Fruit fly (Drosophila melanogaster) whole organism, embryonic: ENCODE results near the gene Ir21a.

Experiments
- Atf-2 ChIP-seq: fragments of 200-800 bp; sonication (Bioruptor generic); optimal IDR thresholded peaks from 2 replicates; lab custom pipeline; 2016; ENCODE audit warnings: missing biosample characterization, missing genetic modification characterization
- Bgb ChIP-seq: fragments of 200-800 bp; sonication (Bioruptor generic); IDR thresholded peaks from 2 replicates; pipeline ENCODE4 v1.3.6; 2022; ENCODE audit warnings: missing biosample characterization, missing genetic modification characterization; ENCODE audit not compliant: partially characterized antibody
- CG10147 ChIP-seq: fragments of 200-800 bp; sonication (Bioruptor generic); optimal IDR thresholded peaks from 2 replicates; lab custom pipeline; 2019; ENCODE audit warnings: missing biosample characterization, mild to moderate bottlenecking, missing genetic modification characterization, moderate library complexity
- CG11247 ChIP-seq: fragments of 200-800 bp; sonication (Bioruptor generic); IDR thresholded peaks from 2 replicates; pipeline ENCODE4 v1.3.6; 2022; ENCODE audit warnings: missing biosample characterization, missing genetic modification characterization
- CG12744 ChIP-seq: fragments of 200-800 bp; sonication (Bioruptor generic); optimal IDR thresholded peaks from 2 replicates; lab custom pipeline; 2016; ENCODE audit warnings: missing biosample characterization, missing genetic modification characterization
- CG13624 ChIP-seq: fragments of 200-800 bp; sonication (Bioruptor generic); optimal IDR thresholded peaks from 2 replicates; lab custom pipeline; 2016; ENCODE audit warnings: missing biosample characterization, missing genetic modification characterization
- CG15601 ChIP-seq: fragments of 200-800 bp; sonication (Bioruptor generic); optimal IDR thresholded peaks from 3 replicates; lab custom pipeline; 2019; ENCODE audit warnings: missing biosample characterization, mild to moderate bottlenecking, missing genetic modification characterization, moderate library complexity
- CG17359 ChIP-seq: fragments of 200-800 bp; sonication (Bioruptor generic); optimal IDR thresholded peaks from 3 replicates; lab custom pipeline; 2018; ENCODE audit warnings: missing biosample characterization, mild to moderate bottlenecking, missing genetic modification characterization, moderate library complexity
- CG18619 ChIP-seq: fragments of 200-800 bp; sonication (Bioruptor generic); optimal IDR thresholded peaks from 3 replicates; lab custom pipeline; 2017; ENCODE audit warnings: missing biosample characterization, mild to moderate bottlenecking, missing genetic modification characterization
- CG2129 ChIP-seq: fragments of 200-800 bp; sonication (Bioruptor generic); IDR thresholded peaks from 2 replicates; pipeline ENCODE4 v1.3.6; 2022; ENCODE audit warnings: missing biosample characterization, missing genetic modification characterization; ENCODE audit not compliant: partially characterized antibody
- CG2202 ChIP-seq: fragments of 200-800 bp; sonication (Bioruptor generic); optimal IDR thresholded peaks from 2 replicates; lab custom pipeline; 2018; ENCODE audit warnings: missing biosample characterization, mild to moderate bottlenecking, missing genetic modification characterization
- CG30403 ChIP-seq: fragments of 200-800 bp; sonication (Bioruptor generic); optimal IDR thresholded peaks from 3 replicates; lab custom pipeline; 2016; ENCODE audit warnings: missing biosample characterization, missing genetic modification characterization
- CG31224 ChIP-seq: fragments of 200-800 bp; sonication (Bioruptor generic); IDR thresholded peaks from 2 replicates; pipeline ENCODE4 v1.3.6; 2022; ENCODE audit warnings: missing biosample characterization, missing genetic modification characterization
- CG34422 ChIP-seq: fragments of 200-800 bp; sonication (Bioruptor generic); IDR thresholded peaks from 3 replicates; pipeline ENCODE4 v1.3.6; 2022; ENCODE audit warnings: missing biosample characterization, missing genetic modification characterization
- CG4282 ChIP-seq: fragments of 200-800 bp; sonication (Bioruptor generic); optimal IDR thresholded peaks from 2 replicates; lab custom pipeline; 2016; ENCODE audit warnings: missing biosample characterization, missing genetic modification characterization
- CG4820 ChIP-seq: fragments of 200-800 bp; sonication (Bioruptor generic); optimal IDR thresholded peaks from 3 replicates; lab custom pipeline; 2016; ENCODE audit warnings: missing biosample characterization, missing genetic modification characterization
- CG4854 ChIP-seq: fragments of 200-800 bp; sonication (Bioruptor generic); optimal IDR thresholded peaks from 2 replicates; lab custom pipeline; 2016; ENCODE audit warnings: missing biosample characterization, missing genetic modification characterization, inconsistent platforms
- CG6813 ChIP-seq: fragments of 200-800 bp; sonication (Bioruptor generic); optimal IDR thresholded peaks from 2 replicates; lab custom pipeline; 2017; ENCODE audit warnings: missing biosample characterization, missing genetic modification characterization, mild to moderate bottlenecking, moderate library complexity, missing genetic modification reagents
- CG8944 ChIP-seq: fragments of 200-800 bp; sonication (Bioruptor generic); optimal IDR thresholded peaks from 3 replicates; lab custom pipeline; 2016; ENCODE audit warnings: missing biosample characterization, missing genetic modification characterization
- CG9817 ChIP-seq: fragments of 200-800 bp; sonication (Bioruptor generic); optimal IDR thresholded peaks from 2 replicates; lab custom pipeline; 2018; ENCODE audit warnings: missing biosample characterization, mild to moderate bottlenecking, missing genetic modification characterization, moderate library complexity
- CG9932 ChIP-seq: fragments of 200-800 bp; sonication (Bioruptor generic); IDR thresholded peaks from 2 replicates; pipeline ENCODE4 v1.3.6; 2022; ENCODE audit warnings: missing biosample characterization, missing genetic modification characterization
- CoRest ChIP-seq: fragments of 200-800 bp; sonication (Bioruptor generic); optimal IDR thresholded peaks from 3 replicates; lab custom pipeline; 2018; ENCODE audit warnings: missing biosample characterization, mild to moderate bottlenecking, missing genetic modification characterization, moderate library complexity
- D ChIP-seq, 2 experiments: fragments of 200-800 bp in 1 of 2; fragments of >200 bp in 1 of 2; sonication (Bioruptor generic) in 1 of 2; optimal IDR thresholded peaks; 2 replicates in 1 of 2; 3 replicates in 1 of 2; lab custom pipeline; 2017; ENCODE audit warnings: mild to moderate bottlenecking in 1 of 2, missing biosample characterization in 1 of 2, missing genetic modification characterization in 1 of 2, missing genetic modification reagents in 1 of 2
- Dek ChIP-seq: fragments of 200-800 bp; sonication (Bioruptor generic); optimal IDR thresholded peaks from 3 replicates; lab custom pipeline; 2019; ENCODE audit warnings: missing biosample characterization, mild to moderate bottlenecking, missing genetic modification characterization, moderate library complexity
- Ets97D ChIP-seq: fragments of 200-800 bp; sonication (Bioruptor generic); optimal IDR thresholded peaks from 3 replicates; lab custom pipeline; 2016; ENCODE audit warnings: missing biosample characterization, missing genetic modification characterization
- GATAe ChIP-seq: fragments of 200-800 bp; sonication (Bioruptor generic); conservative IDR thresholded peaks from 2 replicates; pipeline ENCODE4 v1.3.6; 2022; ENCODE audit warnings: missing biosample characterization, missing genetic modification characterization
- H15 ChIP-seq: fragments of 200-800 bp; sonication (Bioruptor generic); IDR thresholded peaks from 3 replicates; pipeline ENCODE4 v1.3.6; 2022; ENCODE audit warnings: missing biosample characterization, missing genetic modification characterization
- Hr51 ChIP-seq, 2 experiments: fragments of 200-800 bp; sonication (Bioruptor generic); optimal IDR thresholded peaks; 2 replicates in 1 of 2; 3 replicates in 1 of 2; lab custom pipeline; 2016 to 2018; ENCODE audit warnings: missing biosample characterization in 2 of 2, missing genetic modification characterization in 2 of 2, mild to moderate bottlenecking in 1 of 2, moderate library complexity in 1 of 2
- Lpt ChIP-seq: fragments of >200 bp; optimal IDR thresholded peaks from 2 replicates; lab custom pipeline; 2018; ENCODE audit warnings: missing biosample characterization, missing genetic modification characterization
- NC2α ChIP-seq: fragments of 200-800 bp; sonication (Bioruptor generic); optimal IDR thresholded peaks from 2 replicates; lab custom pipeline; 2016; ENCODE audit warnings: missing biosample characterization, missing genetic modification characterization
- NFAT ChIP-seq: fragments of 200-800 bp; sonication (Bioruptor generic); IDR thresholded peaks from 2 replicates; pipeline ENCODE4 v1.3.6; 2022; ENCODE audit warnings: missing biosample characterization, missing genetic modification characterization
- Opbp ChIP-seq: fragments of 200-800 bp; sonication (Bioruptor generic); IDR thresholded peaks from 3 replicates; pipeline ENCODE4 v1.3.6; 2022; ENCODE audit warnings: missing biosample characterization, missing genetic modification characterization; ENCODE audit not compliant: partially characterized antibody
- PHDP ChIP-seq: fragments of 200-800 bp; sonication (Bioruptor generic); optimal IDR thresholded peaks from 3 replicates; lab custom pipeline; 2018; ENCODE audit warnings: missing biosample characterization, mild to moderate bottlenecking, missing genetic modification characterization, moderate library complexity
- Side ChIP-seq: fragments of 200-800 bp; sonication (Bioruptor generic); optimal IDR thresholded peaks from 2 replicates; lab custom pipeline; 2016; ENCODE audit warnings: missing biosample characterization, missing genetic modification characterization
- Spps ChIP-seq: fragments of 200-800 bp; sonication (Bioruptor generic); optimal IDR thresholded peaks from 2 replicates; lab custom pipeline; 2018; ENCODE audit warnings: missing biosample characterization, mild to moderate bottlenecking, missing genetic modification characterization
- ab ChIP-seq: fragments of 200-800 bp; sonication (Bioruptor generic); optimal IDR thresholded peaks from 2 replicates; lab custom pipeline; 2016; ENCODE audit warnings: missing biosample characterization, missing genetic modification characterization
- ara ChIP-seq: fragments of 200-800 bp; sonication (Bioruptor generic); IDR thresholded peaks from 2 replicates; pipeline ENCODE4 v1.3.6; 2022; ENCODE audit warnings: missing biosample characterization, missing genetic modification characterization
- bcd ChIP-seq: fragments of 200-800 bp; sonication (Bioruptor generic); optimal IDR thresholded peaks from 2 replicates; lab custom pipeline; 2017; ENCODE audit warnings: missing biosample characterization, mild to moderate bottlenecking, missing genetic modification characterization
- bsh ChIP-seq, 2 experiments: fragments of 200-800 bp; sonication (Bioruptor generic); optimal IDR thresholded peaks; 2 replicates each; lab custom pipeline; 2017 to 2018; ENCODE audit warnings: mild to moderate bottlenecking in 2 of 2, missing biosample characterization in 2 of 2, missing genetic modification characterization in 2 of 2, moderate library complexity in 1 of 2
- dm ChIP-seq: fragments of 200-800 bp; sonication (Bioruptor generic); optimal IDR thresholded peaks from 3 replicates; lab custom pipeline; 2016; ENCODE audit warnings: missing biosample characterization, missing genetic modification characterization
- dmrt11E ChIP-seq: fragments of 200-800 bp; sonication (Bioruptor generic); optimal IDR thresholded peaks from 3 replicates; lab custom pipeline; 2018; ENCODE audit warnings: missing biosample characterization, mild to moderate bottlenecking, missing genetic modification characterization, moderate library complexity
- fd3F ChIP-seq: fragments of 200-800 bp; sonication (Bioruptor generic); optimal IDR thresholded peaks from 2 replicates; lab custom pipeline; 2018; ENCODE audit warnings: missing biosample characterization, mild to moderate bottlenecking, missing genetic modification characterization, moderate library complexity
- gce ChIP-seq: fragments of 200-800 bp; sonication (Bioruptor generic); IDR thresholded peaks from 3 replicates; pipeline ENCODE4 v1.3.6; 2022; ENCODE audit warnings: missing biosample characterization, missing genetic modification characterization
- nerfin-1 ChIP-seq: fragments of 200-800 bp; sonication (Bioruptor generic); optimal IDR thresholded peaks from 3 replicates; lab custom pipeline; 2019; ENCODE audit warnings: missing biosample characterization, mild to moderate bottlenecking, missing genetic modification characterization, moderate library complexity
- otp ChIP-seq: fragments of 200-800 bp; sonication (Bioruptor generic); IDR thresholded peaks from 3 replicates; pipeline ENCODE4, ENCODE4 v1.3.6; 2022; ENCODE audit warnings: missing biosample characterization, missing genetic modification characterization
- seq ChIP-seq: fragments of 200-800 bp; sonication (Bioruptor generic); IDR thresholded peaks from 2 replicates; pipeline ENCODE4 v1.3.6; 2022; ENCODE audit warnings: missing biosample characterization, missing genetic modification characterization
- tio ChIP-seq: fragments of 200-800 bp; sonication (Bioruptor generic); optimal IDR thresholded peaks from 2 replicates; lab custom pipeline; 2017; ENCODE audit warnings: missing biosample characterization, missing genetic modification characterization, inconsistent platforms
- trem ChIP-seq: fragments of 200-800 bp; optimal IDR thresholded peaks from 3 replicates; lab custom pipeline; 2019; ENCODE audit warnings: missing biosample characterization, mild to moderate bottlenecking, missing genetic modification characterization, moderate library complexity

The Ir21a gene

DNA sequence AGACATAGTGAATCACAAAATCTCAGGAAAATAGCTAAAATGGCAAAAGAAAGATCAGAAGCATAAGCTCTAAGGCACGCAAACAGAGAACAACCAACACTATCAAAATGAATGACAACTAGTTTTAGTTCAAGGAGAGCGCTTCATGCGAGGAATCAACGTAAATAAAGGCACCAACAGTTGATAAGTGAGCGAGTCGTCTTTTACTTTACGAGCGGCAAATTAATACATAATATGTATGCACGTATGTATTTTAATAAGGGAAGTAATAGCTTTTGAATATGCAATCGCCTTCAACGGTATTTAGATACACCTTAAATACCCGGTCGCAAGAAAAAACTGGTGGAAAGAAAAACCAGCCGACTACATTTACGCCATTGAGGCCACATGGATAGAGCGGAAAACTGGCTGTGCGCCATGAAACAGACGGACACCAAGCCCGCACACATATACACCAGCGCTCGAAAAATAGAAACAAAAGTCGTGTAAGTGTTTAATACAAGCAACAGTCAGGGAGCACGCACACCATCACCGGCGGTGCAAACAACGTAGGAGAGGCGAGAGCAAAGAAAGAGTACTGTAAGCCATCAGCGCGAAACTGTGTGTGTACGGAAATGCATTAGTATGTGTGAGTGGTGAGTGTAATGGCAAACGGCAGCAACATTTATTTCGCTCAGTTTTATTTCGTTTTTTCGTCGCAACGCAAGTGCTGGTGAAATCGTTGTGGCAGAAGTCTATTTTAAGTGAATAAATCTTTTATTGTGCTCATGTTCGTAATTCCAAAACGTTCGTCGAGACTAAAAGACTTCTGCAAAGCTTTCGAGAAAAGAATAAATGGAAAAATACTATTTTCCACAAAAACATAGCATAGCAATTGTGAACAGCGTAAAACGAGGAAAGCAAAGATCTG, 41.7 kb upstream of the Ir21a start, which contains the start of gene dbr (continued):
- TF ChIP-seq CG17359 (tag; lab: Kevin White, UChicago) (no peak), CG18619 (GFP tag; lab: Kevin White, UChicago) (no peak), seq (GFP tag; lab: Robert Waterston, UW) (no peak; the same call in 1 of the 2 replicates), NC2α (GFP tag; lab: Kevin White, UChicago) (no peak), CG34422 (peak; percentile 10; the same call in 1 of the 3 replicates), GATAe (no peak), fd3F (GFP tag; lab: Kevin White, UChicago) (no peak), CG30403 (GFP tag; lab: Kevin White, UChicago) (no peak), Hr51 (GFP tag; optimal IDR thresholded peaks at IDR 0.05; lab: Kevin White, UChicago) (peak in 1 of 2 experiments; percentile 61), PHDP (tag; lab: Kevin White, UChicago) (no peak), Ets97D (GFP tag; lab: Kevin White, UChicago) (no peak), CG10147 (GFP tag; lab: Kevin White, UChicago) (no peak), otp (GFP tag; lab: Robert Waterston, UW) (no peak), CG11247 (GFP tag; lab: Robert Waterston, UW) (no peak), H15 (GFP tag; lab: Robert Waterston, UW) (no peak), CG13624 (GFP tag; lab: Kevin White, UChicago) (peak; percentile 80), ab (GFP tag; lab: Kevin White, UChicago) (no peak), D (optimal IDR thresholded peaks at IDR 0.05; lab: Kevin White, UChicago) (peak; percentile 8), D (GFP tag; optimal IDR thresholded peaks at IDR 0.05; lab: Kevin White, UChicago) (peak; percentile 25), bsh (GFP tag; optimal IDR thresholded peaks at IDR 0.05; lab: Kevin White, UChicago) (peak in 1 of 2 experiments; percentile 77), CG9817 (tag; lab: Kevin White, UChicago) (no peak), CoRest (tag; lab: Kevin White, UChicago) (peak; percentile 58), CG2129 (GFP tag; lab: Robert Waterston, UW) (no peak), CG15601 (tag; lab: Kevin White, UChicago) (no peak), dm (GFP tag; lab: Kevin White, UChicago) (no peak), tio (GFP tag; lab: Kevin White, UChicago) (no peak), CG12744 (GFP tag; lab: Kevin White, UChicago) (peak; percentile 38), CG4282 (no peak), Spps (tag; lab: Kevin White, UChicago) (no peak), ara (no peak), nerfin-1 (tag; lab: Kevin White, UChicago) (peak; percentile 24), CG4854 (GFP tag; lab: Kevin White, UChicago) (no peak), Side (no peak), CG6813 (GFP tag; lab: Kevin White, UChicago) (no peak), CG8944 (GFP tag; lab: Kevin White, UChicago) (no peak), CG4820 (no peak), Opbp (GFP tag; lab: Robert Waterston, UW) (no peak), bcd (GFP tag; lab: Kevin White, UChicago) (no peak), Bgb (peak; percentile 31; the same call in 1 of the 2 replicates), dmrt11E (tag; lab: Kevin White, UChicago) (no peak), Lpt (GFP tag; lab: Kevin White, UChicago) (peak; percentile 86), Atf-2 (no peak), NFAT (GFP tag; lab: Robert Waterston, UW) (no peak), Dek (no peak), trem (tag; lab: Kevin White, UChicago) (no peak), CG2202 (tag; lab: Kevin White, UChicago) (no peak), CG31224 (no peak), CG9932 (no peak), gce (GFP tag; lab: Robert Waterston, UW) (no peak)
